Worm (Caenorhabditis elegans) whole organism, L2 larva: Measurements from ENCODE around the gene D1046.16.
A peak's percentile ranks its signal among the peaks of the same experiment; 100 is the strongest.

Experiments
- C34F6.9 ChIP-seq: fragments of 150-350 bp; optimal IDR thresholded peaks from 2 replicates; lab custom pipeline; 2014; ENCODE audit warnings: missing biosample characterization, missing genetic modification characterization
- F13H6.1 ChIP-seq: sonication (generic microtip); optimal IDR thresholded peaks from 2 replicates; lab custom pipeline; 2016; ENCODE audit warnings: missing genetic modification characterization, missing compliant biosample characterization
- R02D3.7 ChIP-seq: fragments of 150-350 bp; optimal IDR thresholded peaks from 2 replicates; lab custom pipeline; 2014; ENCODE audit warnings: missing biosample characterization, missing genetic modification characterization
- Y55F3AM.14 ChIP-seq: fragments of 200-800 bp; sonication (Bioruptor generic); optimal IDR thresholded peaks from 2 replicates; lab custom pipeline; 2018; ENCODE audit warnings: mild to moderate bottlenecking, missing genetic modification characterization, missing compliant biosample characterization
- ZK546.5 ChIP-seq: sonication (generic microtip); optimal IDR thresholded peaks from 2 replicates; lab custom pipeline; 2017; ENCODE audit warnings: missing biosample characterization, missing genetic modification characterization
- alr-1 ChIP-seq: fragments of 150-350 bp; optimal IDR thresholded peaks from 2 replicates; lab custom pipeline; 2014; ENCODE audit warnings: missing biosample characterization, missing genetic modification characterization
- aly-2 ChIP-seq: fragments of 150-350 bp; optimal IDR thresholded peaks from 2 replicates; lab custom pipeline; 2014; ENCODE audit warnings: missing biosample characterization, missing genetic modification characterization
- ama-1 ChIP-seq: fragments of 150-350 bp; optimal IDR thresholded peaks from 2 replicates; lab custom pipeline; 2018; ENCODE audit warnings: inconsistent platforms
- blmp-1 ChIP-seq: sonication (generic microtip); optimal IDR thresholded peaks from 2 replicates; lab custom pipeline; 2017; ENCODE audit warnings: missing genetic modification characterization, mild to moderate bottlenecking, missing compliant biosample characterization, antibody characterized with exemption, moderate library complexity; ENCODE audit not compliant: insufficient read depth
- ceh-16 ChIP-seq: fragments of 150-350 bp; optimal IDR thresholded peaks from 2 replicates; lab custom pipeline; 2014; ENCODE audit warnings: missing biosample characterization, missing genetic modification characterization
- ceh-82 ChIP-seq: fragments of 150-350 bp; optimal IDR thresholded peaks from 2 replicates; lab custom pipeline; 2014; ENCODE audit warnings: missing biosample characterization, missing genetic modification characterization
- crh-2 ChIP-seq: sonication (generic microtip); optimal IDR thresholded peaks from 2 replicates; lab custom pipeline; 2017; ENCODE audit warnings: missing biosample characterization, missing genetic modification characterization
- dmd-4 ChIP-seq: sonication (generic microtip); optimal IDR thresholded peaks from 2 replicates; lab custom pipeline; 2017; ENCODE audit warnings: missing biosample characterization, missing genetic modification characterization
- egl-27 ChIP-seq: sonication (generic microtip); optimal IDR thresholded peaks from 3 replicates; lab custom pipeline; 2017; ENCODE audit warnings: missing biosample characterization, missing genetic modification reagents, missing genetic modification characterization
- elt-1 ChIP-seq: fragments of 150-350 bp; optimal IDR thresholded peaks from 2 replicates; lab custom pipeline; 2014; ENCODE audit warnings: missing biosample characterization, missing genetic modification characterization
- elt-3 ChIP-seq: sonication (generic microtip); optimal IDR thresholded peaks from 2 replicates; lab custom pipeline; 2017; ENCODE audit warnings: missing biosample characterization, missing genetic modification characterization
- fos-1 ChIP-seq: fragments of 150-350 bp; optimal IDR thresholded peaks from 2 replicates; lab custom pipeline; 2014; ENCODE audit warnings: missing biosample characterization, missing genetic modification characterization
- gmeb-1 ChIP-seq: fragments of 150-350 bp; optimal IDR thresholded peaks from 2 replicates; lab custom pipeline; 2014; ENCODE audit warnings: missing biosample characterization, missing genetic modification characterization
- lin-11 ChIP-seq: fragments of 150-350 bp; sonication (generic microtip); optimal IDR thresholded peaks from 2 replicates; lab custom pipeline; 2014; ENCODE audit warnings: missing biosample characterization, missing genetic modification characterization, inconsistent platforms, mixed read lengths
- lin-13 ChIP-seq: fragments of 150-350 bp; optimal IDR thresholded peaks from 2 replicates; lab custom pipeline; 2014; ENCODE audit warnings: missing biosample characterization, missing genetic modification reagents, missing genetic modification characterization
- lin-39 ChIP-seq: fragments of 150-350 bp; optimal IDR thresholded peaks from 2 replicates; lab custom pipeline; 2014; ENCODE audit warnings: missing biosample characterization, missing genetic modification reagents, missing genetic modification characterization
- lsy-2 ChIP-seq, 2 experiments: fragments of 150-350 bp in 1 of 2; sonication (generic microtip) in 1 of 2; optimal IDR thresholded peaks; 2 replicates each; lab custom pipeline; 2014 to 2017; ENCODE audit warnings: missing biosample characterization in 2 of 2, missing genetic modification characterization in 2 of 2
- mab-5 ChIP-seq: fragments of 150-350 bp; optimal IDR thresholded peaks from 2 replicates; lab custom pipeline; 2014; ENCODE audit warnings: missing biosample characterization, missing genetic modification characterization
- mbf-1 ChIP-seq: sonication (generic microtip); optimal IDR thresholded peaks from 2 replicates; lab custom pipeline; 2017; ENCODE audit warnings: missing biosample characterization, missing genetic modification characterization
- mdl-1 ChIP-seq, 2 experiments: fragments of 150-350 bp in 1 of 2; sonication (generic microtip) in 1 of 2; optimal IDR thresholded peaks; 2 replicates each; lab custom pipeline; 2017; ENCODE audit warnings: missing biosample characterization in 2 of 2, missing genetic modification characterization in 2 of 2
- nhr-10 ChIP-seq: sonication (generic microtip); optimal IDR thresholded peaks from 2 replicates; lab custom pipeline; 2017; ENCODE audit warnings: missing biosample characterization, missing genetic modification characterization
- nhr-11 ChIP-seq: fragments of 150-350 bp; optimal IDR thresholded peaks from 2 replicates; lab custom pipeline; 2014; ENCODE audit warnings: missing biosample characterization, missing genetic modification characterization
- nhr-12 ChIP-seq: fragments of 150-350 bp; optimal IDR thresholded peaks from 2 replicates; lab custom pipeline; 2014; ENCODE audit warnings: missing biosample characterization, missing genetic modification characterization
- nhr-129 ChIP-seq: fragments of 150-350 bp; optimal IDR thresholded peaks from 2 replicates; lab custom pipeline; 2014; ENCODE audit warnings: missing biosample characterization, missing genetic modification characterization
- nhr-21 ChIP-seq: fragments of 150-350 bp; optimal IDR thresholded peaks from 2 replicates; lab custom pipeline; 2014; ENCODE audit warnings: missing biosample characterization, missing genetic modification characterization
- nhr-23 ChIP-seq: fragments of 150-350 bp; optimal IDR thresholded peaks from 2 replicates; lab custom pipeline; 2014; ENCODE audit warnings: missing biosample characterization, missing genetic modification reagents, missing genetic modification characterization
- nhr-237 ChIP-seq: fragments of 150-350 bp; optimal IDR thresholded peaks from 2 replicates; lab custom pipeline; 2014; ENCODE audit warnings: missing biosample characterization, missing genetic modification characterization
- nhr-25 ChIP-seq: fragments of 150-350 bp; sonication (generic microtip); optimal IDR thresholded peaks from 3 replicates; lab custom pipeline; 2014; ENCODE audit warnings: missing biosample characterization, missing genetic modification characterization
- nhr-6 ChIP-seq: fragments of 150-350 bp; optimal IDR thresholded peaks from 2 replicates; lab custom pipeline; 2014; ENCODE audit warnings: missing biosample characterization, missing genetic modification characterization
- nhr-77 ChIP-seq: fragments of 150-350 bp; optimal IDR thresholded peaks from 2 replicates; lab custom pipeline; 2014; ENCODE audit warnings: missing biosample characterization, missing genetic modification characterization
- peb-1 ChIP-seq: fragments of 150-350 bp; optimal IDR thresholded peaks from 2 replicates; lab custom pipeline; 2014; ENCODE audit warnings: missing biosample characterization, missing genetic modification characterization
- sem-4 ChIP-seq: fragments of 150-350 bp; optimal IDR thresholded peaks from 2 replicates; lab custom pipeline; 2014; ENCODE audit warnings: missing biosample characterization, missing genetic modification reagents, missing genetic modification characterization
- skn-1 ChIP-seq: sonication (generic microtip); optimal IDR thresholded peaks from 2 replicates; lab custom pipeline; 2017; ENCODE audit warnings: missing biosample characterization, missing genetic modification characterization
- sma-3 ChIP-seq: sonication (generic microtip); optimal IDR thresholded peaks from 2 replicates; lab custom pipeline; 2016; ENCODE audit warnings: missing genetic modification reagents, missing genetic modification characterization, missing compliant biosample characterization
- sma-9 ChIP-seq, 2 experiments: fragments of 150-350 bp in 1 of 2; sonication (generic microtip) in 1 of 2; optimal IDR thresholded peaks; 2 replicates each; lab custom pipeline; 2014 to 2016; ENCODE audit warnings: missing genetic modification characterization in 2 of 2, mild to moderate bottlenecking in 1 of 2, missing biosample characterization in 1 of 2, missing compliant biosample characterization in 1 of 2, missing genetic modification reagents in 1 of 2, moderate library complexity in 1 of 2
- snpc-4 ChIP-seq: fragments of 150-350 bp; optimal IDR thresholded peaks from 2 replicates; lab custom pipeline; 2014; ENCODE audit warnings: missing biosample characterization, missing genetic modification characterization
- unc-39 ChIP-seq: fragments of 150-350 bp; optimal IDR thresholded peaks from 2 replicates; lab custom pipeline; 2014; ENCODE audit warnings: missing biosample characterization, missing genetic modification characterization
- unc-55 ChIP-seq: fragments of 150-350 bp; sonication (generic microtip); optimal IDR thresholded peaks from 3 replicates; lab custom pipeline; 2014; ENCODE audit warnings: missing biosample characterization, missing genetic modification reagents, missing genetic modification characterization
- unc-62 ChIP-seq: fragments of 150-350 bp; optimal IDR thresholded peaks from 2 replicates; lab custom pipeline; 2014; ENCODE audit warnings: missing biosample characterization, missing genetic modification reagents, missing genetic modification characterization
- zag-1 ChIP-seq: fragments of 150-350 bp; optimal IDR thresholded peaks from 2 replicates; lab custom pipeline; 2014; ENCODE audit warnings: missing biosample characterization, missing genetic modification characterization
- ztf-1 ChIP-seq: fragments of 200-800 bp; sonication (Bioruptor generic); conservative IDR thresholded peaks from 2 replicates; pipeline ENCODE4 v1.3.6; 2022; ENCODE audit warnings: missing genetic modification characterization, missing compliant biosample characterization
- ztf-11 ChIP-seq: sonication (generic microtip); optimal IDR thresholded peaks from 2 replicates; lab custom pipeline; 2017; ENCODE audit warnings: missing biosample characterization, missing genetic modification characterization
- ztf-4 ChIP-seq: fragments of 150-350 bp; optimal IDR thresholded peaks from 2 replicates; lab custom pipeline; 2014; ENCODE audit warnings: missing biosample characterization, missing genetic modification characterization

The D1046.16 gene

ce11 chrIV:8888525-8889026 lies 33.4 kb upstream of the D1046.16 start, which contains the start of gene oma-1:
Gene oma-1 (plus strand): TSS chrIV:8888976.
- TF ChIP-seq nhr-10: no peak
- no peak for TF ChIP-seq R02D3.7
- no peak for TF ChIP-seq gmeb-1 (tag; lab: Kevin White, UChicago)
- TF ChIP-seq nhr-129 (tag; lab: Kevin White, UChicago): no peak

- TF ChIP-seq R02D3.7 (no peak), gmeb-1 (tag; lab: Kevin White, UChicago) (peak; percentile 89), F13H6.1 (tag; lab: Kevin White, UChicago) (peak; percentile 67), nhr-21 (tag; lab: Kevin White, UChicago) (peak; percentile 56), nhr-12 (tag; lab: Kevin White, UChicago) (no peak), sem-4 (tag; lab: Kevin White, UChicago) (peak; percentile 56), egl-27 (tag; lab: Kevin White, UChicago) (no peak), mbf-1 (tag; lab: Kevin White, UChicago) (no peak), nhr-237 (no peak), nhr-77 (tag; lab: Kevin White, UChicago) (no peak), unc-39 (tag; lab: Kevin White, UChicago) (no peak), unc-62 (no peak), lin-39 (tag; lab: Kevin White, UChicago) (no peak), mdl-1 (tag; optimal IDR thresholded peaks at IDR 0.05; lab: Kevin White, UChicago) (no peak), crh-2 (tag; lab: Kevin White, UChicago) (peak; percentile 80), zag-1 (tag; lab: Kevin White, UChicago) (no peak), peb-1 (tag; lab: Kevin White, UChicago) (no peak), nhr-11 (no peak), nhr-10 (peak; percentile 32), unc-55 (GFP tag; lab: Kevin White, UChicago) (peak; percentile 90), fos-1 (tag; lab: Kevin White, UChicago) (peak; percentile 40), lin-13 (GFP tag; lab: Kevin White, UChicago) (peak; percentile 72), sma-3 (GFP tag; lab: Kevin White, UChicago) (peak; percentile 70), nhr-129 (tag; lab: Kevin White, UChicago) (peak; percentile 72), nhr-6 (tag; lab: Kevin White, UChicago) (peak; percentile 62), ztf-4 (tag; lab: Kevin White, UChicago) (peak; percentile 4), ztf-11 (tag; lab: Kevin White, UChicago) (no peak), ceh-16 (no peak), ZK546.5 (tag; lab: Kevin White, UChicago) (no peak), blmp-1 (tag; lab: Kevin White, UChicago) (no peak), aly-2 (tag; lab: Kevin White, UChicago) (no peak), C34F6.9 (tag; lab: Kevin White, UChicago) (peak; percentile 91), lin-11 (tag; lab: Kevin White, UChicago) (peak; percentile 38), lsy-2 (tag; optimal IDR thresholded peaks at IDR 0.05; lab: Kevin White, UChicago) (peak; percentile 60 to 90), mab-5 (tag; lab: Kevin White, UChicago) (peak; percentile 20), ztf-1 (no peak), sma-9 (GFP tag; optimal IDR thresholded peaks at IDR 0.05; lab: Kevin White, UChicago) (peak; percentile 75), sma-9 (tag; optimal IDR thresholded peaks at IDR 0.05; lab: Kevin White, UChicago) (no peak), elt-1 (tag; lab: Kevin White, UChicago) (no peak), ama-1 (lab: Kevin White, UChicago) (no peak), nhr-23 (tag; lab: Kevin White, UChicago) (no peak), ceh-82 (no peak), dmd-4 (tag; lab: Kevin White, UChicago) (no peak), nhr-25 (peak; percentile 71), alr-1 (tag; lab: Kevin White, UChicago) (no peak), skn-1 (tag; lab: Kevin White, UChicago) (no peak), elt-3 (tag; lab: Kevin White, UChicago) (no peak), Y55F3AM.14 (no peak), snpc-4 (tag; lab: Kevin White, UChicago) (peak; percentile 25)
These were observed 30.8 kb upstream of the D1046.16 start, which contains the start of gene spr-2 for ce11 chrIV:8891131-8891530. Gene spr-2 (plus strand): TSS chrIV:8891462.
